Worm (Caenorhabditis elegans): ENCODE measurements around the gene srt-4.

srt-4 gene

DNA sequence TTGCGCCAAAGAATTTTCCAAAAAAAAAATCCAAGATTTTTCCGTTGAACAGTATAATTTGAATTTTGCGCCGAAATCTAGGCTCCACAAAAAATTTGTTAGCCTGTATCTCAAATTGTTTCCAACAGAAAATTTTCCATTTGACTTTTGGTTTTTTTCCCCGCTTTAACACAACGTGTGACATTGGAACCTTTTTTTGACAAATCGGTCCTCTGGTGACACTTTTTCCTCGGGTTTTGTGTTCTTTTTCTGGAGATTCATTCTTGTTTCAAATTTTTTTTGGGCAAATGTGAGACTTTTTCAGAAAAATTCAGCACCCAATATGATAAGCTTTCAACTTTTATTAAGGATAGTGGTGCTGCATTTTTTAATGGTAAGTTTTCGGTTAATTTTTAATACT lies 30.6 kb downstream of the srt-4 start, which contains the start of gene acr-17:
TSS of gene acr-17 (plus strand) at position 301 of the 400 bp plus-strand sequence.
- TF ChIP-seq rnt-1 (tag; optimal IDR thresholded peaks at IDR 0.05) = no peak
- no peak for TF ChIP-seq zip-4 (GFP tag; optimal IDR thresholded peaks at IDR 0.05)
- TF ChIP-seq lsy-2 (tag; optimal IDR thresholded peaks at IDR 0.05) = no peak
- no peak for TF ChIP-seq C04F5.9 (tag; optimal IDR thresholded peaks at IDR 0.05)
- TF ChIP-seq ama-1 (optimal IDR thresholded peaks at IDR 0.05) = no peak

DNA sequence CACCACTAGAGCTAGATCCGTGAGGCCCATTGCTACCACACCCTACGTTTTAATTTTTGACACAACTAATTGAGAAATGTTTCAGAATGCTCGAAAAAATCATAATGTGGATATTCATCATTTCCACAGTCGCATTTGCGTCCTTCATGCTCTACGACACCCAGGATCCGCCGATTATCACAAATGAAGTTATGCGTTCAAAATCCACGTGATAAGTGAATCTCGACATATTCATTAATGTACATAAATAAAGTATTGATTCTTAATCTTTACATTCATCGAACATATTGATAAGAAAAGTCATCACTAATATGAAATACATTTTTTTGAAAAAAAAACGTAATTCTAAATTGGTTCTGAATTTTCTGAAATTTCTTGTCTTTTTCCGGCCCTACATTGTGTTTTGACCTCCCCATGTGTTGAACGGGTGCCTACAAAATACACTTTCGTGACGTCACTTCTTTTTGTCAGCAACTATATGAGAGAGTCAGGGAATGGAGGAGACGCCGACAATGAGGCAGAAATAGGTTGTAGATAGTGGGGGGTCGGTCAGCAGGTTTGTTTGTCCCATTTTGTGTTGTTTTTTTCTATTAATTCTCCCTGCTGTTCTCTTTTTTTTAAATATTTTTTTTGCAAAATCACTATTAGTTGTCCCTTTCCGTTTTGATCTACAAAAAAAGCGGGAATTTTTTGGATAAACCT lies 37.4 kb downstream of the srt-4 start, which contains the start of gene F53E10.1:
TSS of gene F53E10.1 (plus strand) at position 325 of the 702 bp plus-strand sequence.
- peak; percentile 94 for TF ChIP-seq nhr-85 (tag)
- peak; percentile 59 for TF ChIP-seq blmp-1 (tag; optimal IDR thresholded peaks at IDR 0.05)
- peak; percentile 60 for TF ChIP-seq nhr-90 (tag; optimal IDR thresholded peaks at IDR 0.05; ENCODE audit: poor library complexity)
- no peak for TF ChIP-seq zag-1 (tag; optimal IDR thresholded peaks at IDR 0.05)
- TF ChIP-seq lin-14 (GFP tag; optimal IDR thresholded peaks at IDR 0.05) = peak; percentile 82
- TF ChIP-seq tbx-2 (tag; optimal IDR thresholded peaks at IDR 0.05) = peak; percentile 56
- peak; percentile 84 for TF ChIP-seq nhr-20 (tag; optimal IDR thresholded peaks at IDR 0.05)
- TF ChIP-seq mef-2 (tag; optimal IDR thresholded peaks at IDR 0.05) = no peak
- no peak for TF ChIP-seq unc-86 (tag; optimal IDR thresholded peaks at IDR 0.05)
- peak; percentile 80 for TF ChIP-seq snu-23 (GFP tag; optimal IDR thresholded peaks at IDR 0.05)
- TF ChIP-seq nhr-28 (tag; optimal IDR thresholded peaks at IDR 0.05) = no peak
- TF ChIP-seq egl-13 (tag; optimal IDR thresholded peaks at IDR 0.05) = no peak
- TF ChIP-seq rnt-1 (tag; optimal IDR thresholded peaks at IDR 0.05) = peak; percentile 58
- TF ChIP-seq efl-1 (optimal IDR thresholded peaks at IDR 0.05) = peak; percentile 47 to 58
- peak; percentile 44 to 93 for TF ChIP-seq efl-1 (GFP tag; optimal IDR thresholded peaks at IDR 0.05 in 1 of 2)
- peak in 1 of 2 experiments; percentile 54 for TF ChIP-seq mdl-1 (tag; optimal IDR thresholded peaks at IDR 0.05)
- TF ChIP-seq lin-35 (GFP tag; optimal IDR thresholded peaks at IDR 0.05) = peak; percentile 38 to 69
- TF ChIP-seq nhr-71 (tag; optimal IDR thresholded peaks at IDR 0.05) = peak; percentile 95
- TF ChIP-seq F16B12.6 (tag; optimal IDR thresholded peaks at IDR 0.05) = peak; percentile 3
- TF ChIP-seq ama-1 (optimal IDR thresholded peaks at IDR 0.05) = no peak
- TF ChIP-seq ztf-11 (tag; optimal IDR thresholded peaks at IDR 0.05) = no peak
- peak; percentile 47; the same call in 1 of the 2 replicates for TF ChIP-seq nhr-19 (GFP tag; conservative IDR thresholded peaks at IDR 0.05)
- peak; percentile 52 for TF ChIP-seq mep-1 (tag; optimal IDR thresholded peaks at IDR 0.05)
- TF ChIP-seq swsn-7 (tag; optimal IDR thresholded peaks at IDR 0.05) = peak; percentile 33
- TF ChIP-seq lin-39 (tag; optimal IDR thresholded peaks at IDR 0.05) = no peak
- peak; percentile 12 for TF ChIP-seq lin-13 (GFP tag; optimal IDR thresholded peaks at IDR 0.05)
- TF ChIP-seq sox-4 (tag; optimal IDR thresholded peaks at IDR 0.05) = no peak
- TF ChIP-seq efl-3 (GFP tag; optimal IDR thresholded peaks at IDR 0.05) = no peak
- TF ChIP-seq skn-1 (tag; optimal IDR thresholded peaks at IDR 0.05) = peak; percentile 75
- TF ChIP-seq unc-130 (tag; optimal IDR thresholded peaks at IDR 0.05) = peak; percentile 20
- TF ChIP-seq nhr-84 (tag; optimal IDR thresholded peaks at IDR 0.05) = no peak
- peak; percentile 26 for TF ChIP-seq elt-2 (tag; optimal IDR thresholded peaks at IDR 0.05)
- peak; percentile 5 to 29 for TF ChIP-seq lsy-2 (tag; optimal IDR thresholded peaks at IDR 0.05)
- TF ChIP-seq unc-62 (GFP tag; optimal IDR thresholded peaks at IDR 0.05) = no peak
- peak; percentile 36 to 52 (median 51) for TF ChIP-seq dpl-1 (GFP tag; optimal IDR thresholded peaks at IDR 0.05)
- peak in 1 of 6 experiments; percentile 38 for TF ChIP-seq elt-3 (tag; optimal IDR thresholded peaks at IDR 0.05)

DNA sequence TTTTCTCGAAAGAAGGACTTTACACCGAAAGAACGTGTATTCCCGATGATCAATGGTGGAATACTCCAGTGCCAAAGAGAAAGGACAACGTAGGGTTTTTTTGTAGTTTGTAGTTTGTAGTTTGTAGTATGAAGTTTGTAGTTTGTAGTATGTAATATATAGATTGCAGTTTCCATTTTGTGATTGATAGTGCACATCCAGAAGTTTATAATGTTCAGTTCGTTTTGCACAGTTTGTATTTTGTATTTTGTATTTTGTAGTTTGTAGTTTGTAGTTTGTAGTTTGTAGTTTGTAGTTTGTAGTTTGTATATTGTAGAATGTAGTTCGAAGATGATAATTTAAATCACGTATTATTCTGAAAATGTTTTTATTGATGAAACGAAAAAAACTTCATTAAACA lies 39.8 kb downstream of the srt-4 start:
- TF ChIP-seq nhr-71 (tag; optimal IDR thresholded peaks at IDR 0.05) (no peak), lin-14 (GFP tag; optimal IDR thresholded peaks at IDR 0.05) (no peak), unc-86 (tag; optimal IDR thresholded peaks at IDR 0.05) (no peak), pqm-1 (tag; optimal IDR thresholded peaks at IDR 0.05) (no peak), pax-3 (tag; optimal IDR thresholded peaks at IDR 0.05) (no peak), jun-1 (tag; optimal IDR thresholded peaks at IDR 0.05) (no peak), elt-3 (tag; optimal IDR thresholded peaks at IDR 0.05) (no peak)
